Worm (Caenorhabditis elegans): Measurements from ENCODE around the gene Y94H6A.2.

DNA sequence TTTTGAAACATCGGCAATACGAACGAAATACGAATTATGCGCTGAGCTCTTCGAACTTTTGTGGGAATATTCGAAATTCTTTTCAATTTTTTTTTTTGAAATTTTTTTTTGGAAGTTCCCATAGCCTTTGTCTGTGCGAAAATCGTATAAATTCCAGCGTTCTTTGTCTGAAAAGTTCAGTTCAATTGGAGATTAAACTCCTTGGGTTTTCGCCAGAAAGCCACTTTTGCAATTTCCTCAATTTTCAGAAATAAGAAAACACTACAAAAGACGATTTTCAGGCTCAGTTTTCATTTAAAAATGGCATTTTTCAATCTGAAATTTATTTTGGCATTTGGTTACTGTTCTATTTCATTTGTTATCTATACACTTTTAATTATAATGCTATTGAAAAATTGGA is 29.1 kb downstream of the Y94H6A.2 start, which contains the start of gene Y54G2A.38:
- TF ChIP-seq nhr-25 (tag; optimal IDR thresholded peaks at IDR 0.05; ENCODE audit: borderline replicate concordance, insufficient read depth), result no peak
- no peak for TF ChIP-seq nhr-76 (tag; optimal IDR thresholded peaks at IDR 0.05)
- no peak for TF ChIP-seq lin-15B (tag; optimal IDR thresholded peaks at IDR 0.05)
- no peak for TF ChIP-seq lin-13 (GFP tag; optimal IDR thresholded peaks at IDR 0.05)
